Worm (Caenorhabditis elegans) whole organism, young adult: ENCODE measurements around the gene T24E12.6.

ENCODE experiments used
- Y53F4B.3 ChIP-seq: fragments of 200-800 bp; sonication (Bioruptor generic); IDR thresholded peaks from 2 replicates; pipeline ENCODE4 v1.3.6; 2022; ENCODE audit warnings: missing genetic modification reagents, missing genetic modification characterization, missing compliant biosample characterization
- mes-4 ChIP-seq: sonication (generic microtip); optimal IDR thresholded peaks from 2 replicates; lab custom pipeline; 2016; ENCODE audit warnings: missing genotype, missing genetic modification characterization, missing compliant biosample characterization

ce11 chrII:3764486-3764885 is 3.0 kb upstream of the T24E12.6 start, which contains the start of gene srx-112:
- no peak for TF ChIP-seq mes-4
- no peak for TF ChIP-seq Y53F4B.3 (GFP tag; lab: Robert Waterston, UW)
